Fruit fly (Drosophila melanogaster) S2 (cell line): ENCODE data around the gene Lip4.

Experiments used
- CG8478 ChIP-seq: fragments of >200 bp; optimal IDR thresholded peaks from 2 replicates; lab custom pipeline; 2018
- CTCF ChIP-seq, 2 experiments: fragments of >200 bp; optimal IDR thresholded peaks; 2 replicates each; lab custom pipeline; 2018

dm6 chr2L:10543048-10543752 is 15.8 kb downstream of the Lip4 start:
- TF ChIP-seq CTCF (optimal IDR thresholded peaks at IDR 0.05; lab: Kevin White, UChicago) = no peak
- no peak for TF ChIP-seq CG8478 (lab: Kevin White, UChicago)
